Worm (Caenorhabditis elegans) whole organism, L2 larva: ENCODE measurements around the gene H03A11.2.
A peak's percentile ranks its signal among the peaks of the same experiment; 100 is the strongest.

Experiments
- F13H6.1 ChIP-seq: sonication (generic microtip); optimal IDR thresholded peaks from 2 replicates; lab custom pipeline; 2016; ENCODE audit warnings: missing genetic modification characterization, missing compliant biosample characterization
- ZK546.5 ChIP-seq: sonication (generic microtip); optimal IDR thresholded peaks from 2 replicates; lab custom pipeline; 2017; ENCODE audit warnings: missing biosample characterization, missing genetic modification characterization
- alr-1 ChIP-seq: fragments of 150-350 bp; optimal IDR thresholded peaks from 2 replicates; lab custom pipeline; 2014; ENCODE audit warnings: missing biosample characterization, missing genetic modification characterization
- aly-2 ChIP-seq: fragments of 150-350 bp; optimal IDR thresholded peaks from 2 replicates; lab custom pipeline; 2014; ENCODE audit warnings: missing biosample characterization, missing genetic modification characterization
- blmp-1 ChIP-seq: sonication (generic microtip); optimal IDR thresholded peaks from 2 replicates; lab custom pipeline; 2017; ENCODE audit warnings: missing genetic modification characterization, mild to moderate bottlenecking, missing compliant biosample characterization, antibody characterized with exemption, moderate library complexity; ENCODE audit not compliant: insufficient read depth
- ceh-16 ChIP-seq: fragments of 150-350 bp; optimal IDR thresholded peaks from 2 replicates; lab custom pipeline; 2014; ENCODE audit warnings: missing biosample characterization, missing genetic modification characterization
- ceh-82 ChIP-seq: fragments of 150-350 bp; optimal IDR thresholded peaks from 2 replicates; lab custom pipeline; 2014; ENCODE audit warnings: missing biosample characterization, missing genetic modification characterization
- egl-27 ChIP-seq: sonication (generic microtip); optimal IDR thresholded peaks from 3 replicates; lab custom pipeline; 2017; ENCODE audit warnings: missing biosample characterization, missing genetic modification reagents, missing genetic modification characterization
- elt-3 ChIP-seq: sonication (generic microtip); optimal IDR thresholded peaks from 2 replicates; lab custom pipeline; 2017; ENCODE audit warnings: missing biosample characterization, missing genetic modification characterization
- fos-1 ChIP-seq: fragments of 150-350 bp; optimal IDR thresholded peaks from 2 replicates; lab custom pipeline; 2014; ENCODE audit warnings: missing biosample characterization, missing genetic modification characterization
- lin-39 ChIP-seq: fragments of 150-350 bp; optimal IDR thresholded peaks from 2 replicates; lab custom pipeline; 2014; ENCODE audit warnings: missing biosample characterization, missing genetic modification reagents, missing genetic modification characterization
- lsy-2 ChIP-seq, 2 experiments: fragments of 150-350 bp in 1 of 2; sonication (generic microtip) in 1 of 2; optimal IDR thresholded peaks; 2 replicates each; lab custom pipeline; 2014 to 2017; ENCODE audit warnings: missing biosample characterization in 2 of 2, missing genetic modification characterization in 2 of 2
- nhr-11 ChIP-seq: fragments of 150-350 bp; optimal IDR thresholded peaks from 2 replicates; lab custom pipeline; 2014; ENCODE audit warnings: missing biosample characterization, missing genetic modification characterization
- nhr-129 ChIP-seq: fragments of 150-350 bp; optimal IDR thresholded peaks from 2 replicates; lab custom pipeline; 2014; ENCODE audit warnings: missing biosample characterization, missing genetic modification characterization
- nhr-21 ChIP-seq: fragments of 150-350 bp; optimal IDR thresholded peaks from 2 replicates; lab custom pipeline; 2014; ENCODE audit warnings: missing biosample characterization, missing genetic modification characterization
- nhr-25 ChIP-seq: fragments of 150-350 bp; sonication (generic microtip); optimal IDR thresholded peaks from 3 replicates; lab custom pipeline; 2014; ENCODE audit warnings: missing biosample characterization, missing genetic modification characterization
- nhr-6 ChIP-seq: fragments of 150-350 bp; optimal IDR thresholded peaks from 2 replicates; lab custom pipeline; 2014; ENCODE audit warnings: missing biosample characterization, missing genetic modification characterization
- peb-1 ChIP-seq: fragments of 150-350 bp; optimal IDR thresholded peaks from 2 replicates; lab custom pipeline; 2014; ENCODE audit warnings: missing biosample characterization, missing genetic modification characterization
- sma-3 ChIP-seq: sonication (generic microtip); optimal IDR thresholded peaks from 2 replicates; lab custom pipeline; 2016; ENCODE audit warnings: missing genetic modification reagents, missing genetic modification characterization, missing compliant biosample characterization
- sma-9 ChIP-seq, 2 experiments: fragments of 150-350 bp in 1 of 2; sonication (generic microtip) in 1 of 2; optimal IDR thresholded peaks; 2 replicates each; lab custom pipeline; 2014 to 2016; ENCODE audit warnings: missing genetic modification characterization in 2 of 2, mild to moderate bottlenecking in 1 of 2, missing biosample characterization in 1 of 2, missing compliant biosample characterization in 1 of 2, missing genetic modification reagents in 1 of 2, moderate library complexity in 1 of 2
- snpc-4 ChIP-seq: fragments of 150-350 bp; optimal IDR thresholded peaks from 2 replicates; lab custom pipeline; 2014; ENCODE audit warnings: missing biosample characterization, missing genetic modification characterization
- unc-39 ChIP-seq: fragments of 150-350 bp; optimal IDR thresholded peaks from 2 replicates; lab custom pipeline; 2014; ENCODE audit warnings: missing biosample characterization, missing genetic modification characterization
- unc-55 ChIP-seq: fragments of 150-350 bp; sonication (generic microtip); optimal IDR thresholded peaks from 3 replicates; lab custom pipeline; 2014; ENCODE audit warnings: missing biosample characterization, missing genetic modification reagents, missing genetic modification characterization
- zag-1 ChIP-seq: fragments of 150-350 bp; optimal IDR thresholded peaks from 2 replicates; lab custom pipeline; 2014; ENCODE audit warnings: missing biosample characterization, missing genetic modification characterization
- ztf-1 ChIP-seq: fragments of 200-800 bp; sonication (Bioruptor generic); conservative IDR thresholded peaks from 2 replicates; pipeline ENCODE4 v1.3.6; 2022; ENCODE audit warnings: missing genetic modification characterization, missing compliant biosample characterization
- ztf-11 ChIP-seq: sonication (generic microtip); optimal IDR thresholded peaks from 2 replicates; lab custom pipeline; 2017; ENCODE audit warnings: missing biosample characterization, missing genetic modification characterization

The H03A11.2 gene

DNA sequence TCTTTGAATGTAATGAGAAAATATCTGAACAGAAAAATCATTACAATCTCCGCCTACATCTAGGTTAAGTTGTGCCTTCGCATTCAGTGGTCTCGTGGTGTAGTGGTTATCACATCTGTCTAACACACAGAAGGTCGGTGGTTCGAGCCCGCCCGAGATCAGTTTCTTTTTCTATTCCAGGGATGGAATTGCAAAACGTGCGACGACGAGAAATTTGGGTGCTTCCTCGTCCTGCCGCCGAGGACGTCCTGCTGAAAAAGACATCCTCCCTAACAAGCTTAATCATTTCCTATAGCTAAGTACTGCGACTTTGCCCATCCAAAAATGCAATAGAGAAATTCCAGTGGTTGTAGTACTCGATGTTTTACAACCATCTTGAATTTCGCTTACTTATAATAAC, 5.6 kb upstream of the H03A11.2 start:
- TF ChIP-seq nhr-21 (tag; lab: Kevin White, UChicago), result peak; percentile 43
- TF ChIP-seq fos-1 (tag; lab: Kevin White, UChicago), result peak; percentile 15
- no peak for TF ChIP-seq ztf-11 (tag; lab: Kevin White, UChicago)
- peak; percentile 35 for TF ChIP-seq sma-3 (GFP tag; lab: Kevin White, UChicago)
- peak; percentile 20 for TF ChIP-seq nhr-129 (tag; lab: Kevin White, UChicago)
- TF ChIP-seq unc-39, result no peak
- TF ChIP-seq ZK546.5 (tag; lab: Kevin White, UChicago), result no peak
- TF ChIP-seq, all 48 proteins: peak for 4

DNA sequence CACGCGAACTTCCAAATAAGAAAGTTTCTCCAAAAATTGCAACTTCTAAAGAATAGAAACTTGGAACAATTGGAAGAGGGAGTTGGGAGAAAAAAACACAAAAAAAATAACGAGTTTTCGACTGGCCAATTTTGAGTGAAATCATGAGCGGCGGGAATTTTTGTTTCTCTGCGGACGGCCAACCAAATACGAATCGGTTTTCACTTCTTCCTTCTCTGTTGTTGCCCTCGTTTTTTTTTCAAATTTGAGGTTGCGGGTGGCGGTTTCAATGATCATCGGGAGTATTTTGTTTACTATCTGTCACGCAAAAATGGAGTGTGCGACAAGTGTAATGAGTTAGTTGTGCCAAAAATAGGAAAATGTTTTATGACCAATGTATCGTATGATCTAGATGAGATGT, 3.2 kb upstream of the H03A11.2 start:
- TF ChIP-seq nhr-129 (tag; lab: Kevin White, UChicago) (peak; percentile 23), nhr-11 (tag; lab: Kevin White, UChicago) (no peak)

DNA sequence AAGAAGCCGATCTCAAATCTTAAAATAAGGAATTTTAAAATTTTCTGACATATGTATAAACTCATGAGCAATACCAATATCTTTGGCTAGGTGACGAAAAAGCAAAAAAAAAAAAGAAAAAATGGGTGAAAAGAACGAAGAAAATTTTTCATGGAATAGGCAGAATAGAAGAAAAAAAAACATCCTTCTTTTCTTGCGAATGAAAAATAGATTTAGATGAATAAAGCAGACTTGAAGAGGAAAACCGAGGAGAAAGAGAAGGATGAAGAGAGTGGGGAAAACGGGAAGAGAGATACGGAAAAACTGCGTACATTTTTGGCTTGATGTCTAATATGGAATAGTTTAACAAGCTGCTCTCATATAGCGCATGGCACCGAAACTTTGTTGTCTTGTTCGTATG, 1.4 kb upstream of the H03A11.2 start:
- no peak for TF ChIP-seq nhr-25
- TF ChIP-seq alr-1, result no peak
- peak; percentile 47 for TF ChIP-seq unc-55 (GFP tag; lab: Kevin White, UChicago)
- TF ChIP-seq egl-27 (tag; lab: Kevin White, UChicago), result no peak

DNA sequence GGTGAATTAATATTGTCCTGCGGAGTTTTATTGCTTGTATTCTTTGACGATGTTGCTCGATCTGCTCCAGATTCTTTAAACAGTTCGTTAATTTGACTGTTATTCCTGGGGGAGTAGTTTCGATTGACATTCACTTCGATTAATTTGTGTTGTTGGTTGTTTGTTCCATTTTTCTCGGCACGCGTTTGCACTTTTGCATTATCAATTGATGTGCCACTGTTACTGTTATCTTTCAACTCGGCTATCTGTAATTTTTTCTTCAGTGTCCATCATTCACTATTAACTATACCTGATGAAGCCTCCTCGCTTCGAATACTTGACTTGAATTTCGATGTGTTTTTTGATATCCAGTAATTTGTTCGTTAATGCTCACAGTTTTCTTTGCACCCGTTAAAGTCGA, 1.3 kb downstream of the H03A11.2 start:
- peak; percentile 47 for TF ChIP-seq fos-1 (tag; lab: Kevin White, UChicago)
- no peak for TF ChIP-seq ceh-16 (tag; lab: Kevin White, UChicago)
- no peak for TF ChIP-seq elt-3 (tag; lab: Kevin White, UChicago)
- TF ChIP-seq nhr-6 (tag; lab: Kevin White, UChicago), result no peak
- TF ChIP-seq zag-1, result no peak
- no peak for TF ChIP-seq peb-1 (tag; lab: Kevin White, UChicago)
- TF ChIP-seq, all 48 proteins: peak for 1

DNA sequence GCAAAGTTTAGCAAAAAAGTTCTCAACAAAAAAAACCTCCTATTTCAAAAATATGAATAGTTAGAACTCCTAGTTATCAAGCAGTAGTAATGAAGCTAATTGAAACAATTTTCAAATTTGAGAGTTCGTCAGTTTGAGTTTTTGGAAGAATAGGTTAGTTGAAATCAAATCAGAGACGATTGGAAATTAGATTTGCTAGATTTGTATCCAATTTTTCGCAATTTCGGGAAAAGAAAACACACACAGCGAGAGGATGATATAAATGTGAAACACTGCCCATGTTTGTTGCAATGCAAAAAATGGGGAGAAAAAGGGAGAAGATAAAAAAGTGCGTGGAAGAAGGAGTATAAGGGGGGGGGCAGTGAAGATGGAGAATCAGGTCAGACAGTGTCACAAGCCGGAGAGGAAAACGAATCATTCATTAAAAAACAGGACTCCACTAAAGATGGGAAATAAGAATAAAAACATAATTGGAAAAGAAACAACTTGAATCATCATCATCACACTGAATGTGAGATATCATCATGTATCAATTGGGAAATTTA, 5.2 kb downstream of the H03A11.2 start:
- TF ChIP-seq nhr-21 (tag; lab: Kevin White, UChicago) (peak; percentile 42), sma-9 (GFP tag; optimal IDR thresholded peaks at IDR 0.05; lab: Kevin White, UChicago) (peak; percentile 14), sma-9 (tag; optimal IDR thresholded peaks at IDR 0.05; lab: Kevin White, UChicago) (no peak), nhr-25 (no peak)

DNA sequence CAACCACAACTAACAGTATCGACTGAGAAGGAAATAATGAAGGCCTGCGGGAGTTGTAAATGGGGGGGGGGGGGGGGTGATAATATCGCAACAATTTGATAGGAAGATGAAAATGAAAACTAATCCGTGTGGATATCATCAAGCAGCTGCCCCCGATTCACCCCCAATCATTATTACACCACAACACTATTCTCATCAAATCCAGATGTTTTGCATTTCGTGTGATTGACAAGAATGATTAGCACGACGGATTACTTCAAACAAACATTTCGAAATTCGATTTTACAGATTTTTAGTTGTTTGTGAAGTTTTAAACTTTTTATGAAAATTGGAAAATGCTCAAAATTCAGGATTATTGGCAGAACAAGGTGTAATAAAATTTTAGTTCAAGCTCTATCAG, 6.3 kb downstream of the H03A11.2 start:
- TF ChIP-seq nhr-129 (tag; lab: Kevin White, UChicago) (peak; percentile 28), ZK546.5 (tag; lab: Kevin White, UChicago) (no peak), aly-2 (tag; lab: Kevin White, UChicago) (no peak), blmp-1 (tag; lab: Kevin White, UChicago) (no peak), sma-9 (GFP tag; optimal IDR thresholded peaks at IDR 0.05; lab: Kevin White, UChicago) (peak; percentile 32), sma-9 (tag; optimal IDR thresholded peaks at IDR 0.05; lab: Kevin White, UChicago) (no peak), ceh-82 (tag; lab: Kevin White, UChicago) (no peak)
- TF ChIP-seq, all 48 proteins: peak for 2

DNA sequence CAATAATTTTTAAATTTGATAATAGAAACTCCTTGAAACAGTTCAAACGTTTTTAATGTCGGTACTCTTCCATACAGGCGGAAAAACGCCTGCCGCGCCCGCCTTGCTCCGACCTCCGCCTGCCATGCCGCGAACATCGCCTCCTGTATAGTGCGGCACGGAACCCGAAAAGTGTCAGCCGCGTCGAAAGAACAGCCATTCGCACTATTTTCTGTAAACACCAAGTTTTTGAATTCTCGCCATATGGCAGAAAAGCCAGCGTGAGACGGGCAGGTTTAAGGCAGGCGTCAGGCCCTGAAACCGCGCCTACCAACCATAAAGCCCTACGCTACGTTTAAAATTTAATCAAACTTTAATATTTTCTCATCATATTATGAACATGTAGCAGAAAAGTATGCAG, 7.7 kb downstream of the H03A11.2 start:
- no peak for TF ChIP-seq nhr-6 (tag; lab: Kevin White, UChicago)
- peak; percentile 70 for TF ChIP-seq snpc-4
- TF ChIP-seq lsy-2 (tag; optimal IDR thresholded peaks at IDR 0.05; lab: Kevin White, UChicago), result no peak
- TF ChIP-seq ztf-1 (GFP tag; lab: Robert Waterston, UW), result no peak
- TF ChIP-seq F13H6.1 (tag; lab: Kevin White, UChicago), result no peak
- no peak for TF ChIP-seq lin-39
- no peak for TF ChIP-seq unc-39
- no peak for TF ChIP-seq egl-27 (tag; lab: Kevin White, UChicago)
- TF ChIP-seq, all 48 proteins: peak for 1
